Fruit fly (Drosophila melanogaster) whole organism, prepupa: ENCODE measurements around the gene CG14778.

Experiments used
- CG15336 ChIP-seq: fragments of 200-800 bp; sonication (Bioruptor generic); IDR thresholded peaks from 2 replicates; pipeline ENCODE4 v1.3.6; 2022; ENCODE audit warnings: missing biosample characterization, missing genetic modification characterization
- CG1621 ChIP-seq: fragments of 200-800 bp; sonication (Bioruptor generic); optimal IDR thresholded peaks from 3 replicates; lab custom pipeline; 2018; ENCODE audit warnings: missing biosample characterization, mild to moderate bottlenecking, missing genetic modification characterization
- CG6276 ChIP-seq: fragments of 200-800 bp; sonication (Bioruptor generic); optimal IDR thresholded peaks from 2 replicates; lab custom pipeline; 2017; ENCODE audit warnings: missing biosample characterization, mild to moderate bottlenecking, missing genetic modification characterization
- CG8319 ChIP-seq: fragments of 200-800 bp; sonication (Bioruptor generic); optimal IDR thresholded peaks from 3 replicates; lab custom pipeline; 2016; ENCODE audit warnings: missing biosample characterization, missing genetic modification characterization
- Ets96B ChIP-seq: fragments of 200-800 bp; optimal IDR thresholded peaks from 2 replicates; lab custom pipeline; 2019; ENCODE audit warnings: missing biosample characterization, mild to moderate bottlenecking, missing genetic modification characterization, moderate library complexity
- Sox15 ChIP-seq: fragments of 200-800 bp; sonication (Bioruptor generic); optimal IDR thresholded peaks from 3 replicates; lab custom pipeline; 2016; ENCODE audit warnings: missing biosample characterization, missing genetic modification characterization
- acj6 ChIP-seq: fragments of 200-800 bp; sonication (Bioruptor generic); optimal IDR thresholded peaks from 3 replicates; lab custom pipeline; 2016; ENCODE audit warnings: missing biosample characterization, missing genetic modification characterization
- eg ChIP-seq: fragments of 200-800 bp; sonication (Bioruptor generic); IDR thresholded peaks from 3 replicates; pipeline ENCODE4 v1.3.6; 2022; ENCODE audit warnings: missing biosample characterization, missing genetic modification characterization
- net ChIP-seq: fragments of 200-800 bp; sonication (Bioruptor generic); optimal IDR thresholded peaks from 3 replicates; lab custom pipeline; 2016; ENCODE audit warnings: missing biosample characterization, missing genetic modification characterization
- ss ChIP-seq, 2 experiments: fragments of 200-800 bp; sonication (Bioruptor generic); optimal IDR thresholded peaks; 2 replicates in 1 of 2; 3 replicates in 1 of 2; lab custom pipeline; 2017 to 2018; ENCODE audit warnings: mild to moderate bottlenecking in 2 of 2, missing biosample characterization in 2 of 2, missing genetic modification characterization in 2 of 2, moderate library complexity in 1 of 2

dm6 chrX:1460278-1460872 is 6.9 kb upstream of the CG14778 start, which contains the start of gene Lrpprc2:
- TF ChIP-seq acj6 (GFP tag; lab: Kevin White, UChicago) (no peak), ss (GFP tag; optimal IDR thresholded peaks at IDR 0.05; lab: Kevin White, UChicago) (no peak), CG6276 (no peak), Ets96B (no peak), Sox15 (GFP tag; lab: Kevin White, UChicago) (no peak), net (GFP tag; lab: Kevin White, UChicago) (no peak), CG8319 (GFP tag; lab: Kevin White, UChicago) (no peak), eg (0 out of 3 replicates have a peak, but pooled peaks have one; percentile 9), CG1621 (tag; lab: Kevin White, UChicago) (no peak), CG15336 (GFP tag; lab: Robert Waterston, UW) (no peak)
